Fruit fly (Drosophila melanogaster) whole organism, wandering third instar larva: ENCODE measurements around the gene Grip84.

ENCODE experiments used
- Abd-B ChIP-seq: fragments of >200 bp; optimal IDR thresholded peaks from 2 replicates; lab custom pipeline; 2017; ENCODE audit warnings: missing biosample characterization, missing genetic modification characterization
- CG32264 ChIP-seq: fragments of 200-800 bp; sonication (Bioruptor generic); optimal IDR thresholded peaks from 2 replicates; lab custom pipeline; 2016; ENCODE audit warnings: missing biosample characterization, missing genetic modification characterization
- CG9705 ChIP-seq: fragments of 200-800 bp; sonication (Bioruptor generic); optimal IDR thresholded peaks from 2 replicates; lab custom pipeline; 2018; ENCODE audit warnings: missing biosample characterization, mild to moderate bottlenecking, missing genetic modification characterization
- CrebA ChIP-seq: fragments of 200-800 bp; sonication (Bioruptor generic); optimal IDR thresholded peaks from 2 replicates; lab custom pipeline; 2016; ENCODE audit warnings: missing biosample characterization, mild to moderate bottlenecking, missing genetic modification characterization, borderline replicate concordance
- Dfd ChIP-seq: fragments of >200 bp; optimal IDR thresholded peaks from 2 replicates; lab custom pipeline; 2017; ENCODE audit warnings: missing biosample characterization, missing genetic modification characterization
- Dif ChIP-seq: fragments of 200-275, 200-300 bp; sonication (Bioruptor generic); optimal IDR thresholded peaks from 2 replicates; lab custom pipeline; 2018; ENCODE audit warnings: missing biosample characterization, missing genetic modification characterization; ENCODE audit not compliant: partially characterized antibody
- GATAd ChIP-seq: sonication (Bioruptor generic); optimal IDR thresholded peaks from 2 replicates; lab custom pipeline; 2016; ENCODE audit warnings: missing biosample characterization, missing genetic modification characterization
- HLH106 ChIP-seq: fragments of 200-800 bp; optimal IDR thresholded peaks from 3 replicates; lab custom pipeline; 2019; ENCODE audit warnings: missing biosample characterization, mild to moderate bottlenecking, missing genetic modification characterization, moderate library complexity
- Hnf4 ChIP-seq: fragments of 200-800 bp; sonication (Bioruptor generic); optimal IDR thresholded peaks from 2 replicates; lab custom pipeline; 2016; ENCODE audit warnings: missing biosample characterization, mild to moderate bottlenecking, missing genetic modification characterization
- Hr78 ChIP-seq: fragments of >200 bp; optimal IDR thresholded peaks from 2 replicates; lab custom pipeline; 2017; ENCODE audit warnings: missing biosample characterization, missing genetic modification characterization
- Hr83 ChIP-seq: fragments of 200-300 bp; sonication (Bioruptor generic); optimal IDR thresholded peaks from 2 replicates; lab custom pipeline; 2016; ENCODE audit warnings: missing biosample characterization, mild to moderate bottlenecking, missing genetic modification characterization, moderate library complexity; ENCODE audit not compliant: poor library complexity, severe bottlenecking
- Jra ChIP-seq: sonication (Bioruptor generic); optimal IDR thresholded peaks from 2 replicates; lab custom pipeline; 2016; ENCODE audit warnings: missing biosample characterization, missing genetic modification characterization
- Mio ChIP-seq: sonication (Bioruptor generic); optimal IDR thresholded peaks from 2 replicates; lab custom pipeline; 2016; ENCODE audit warnings: missing biosample characterization, missing genetic modification characterization
- Myc ChIP-seq: fragments of >200 bp; optimal IDR thresholded peaks from 2 replicates; lab custom pipeline; 2017
- N ChIP-seq: fragments of >200 bp; optimal IDR thresholded peaks from 2 replicates; lab custom pipeline; 2018; ENCODE audit warnings: missing biosample characterization, missing external identifiers, missing genetic modification characterization
- OdsH ChIP-seq: fragments of 200-800 bp; sonication (Bioruptor generic); optimal IDR thresholded peaks from 2 replicates; lab custom pipeline; 2016; ENCODE audit warnings: missing biosample characterization, mild to moderate bottlenecking, missing genetic modification characterization
- Rel ChIP-seq, 2 experiments: fragments of 200-800 bp; sonication (Bioruptor generic) in 1 of 2; optimal IDR thresholded peaks; 2 replicates in 1 of 2; 3 replicates in 1 of 2; lab custom pipeline; 2016 to 2019; ENCODE audit warnings: mild to moderate bottlenecking in 2 of 2, missing biosample characterization in 2 of 2, missing genetic modification characterization in 2 of 2, moderate library complexity in 1 of 2
- Sp1 ChIP-seq: fragments of 200-800 bp; sonication (Bioruptor generic); optimal IDR thresholded peaks from 3 replicates; lab custom pipeline; 2019; ENCODE audit warnings: missing biosample characterization, mild to moderate bottlenecking, missing genetic modification characterization, moderate library complexity
- Vsx2 ChIP-seq: fragments of 200-300, 225-300 bp; sonication (Bioruptor generic); optimal IDR thresholded peaks from 2 replicates; lab custom pipeline; 2018; ENCODE audit warnings: missing biosample characterization, missing genetic modification characterization; ENCODE audit not compliant: partially characterized antibody
- br ChIP-seq: fragments of 200-800 bp; sonication (Bioruptor generic); optimal IDR thresholded peaks from 2 replicates; lab custom pipeline; 2016; ENCODE audit warnings: missing biosample characterization, missing genetic modification characterization
- brk ChIP-seq: fragments of 200-800 bp; sonication (Bioruptor generic); optimal IDR thresholded peaks from 2 replicates; lab custom pipeline; 2016; ENCODE audit warnings: missing biosample characterization, mild to moderate bottlenecking, missing genetic modification characterization
- dl ChIP-seq, 2 experiments: fragments of 175-275, 200-275 bp in 1 of 2; fragments of 200-275 bp in 1 of 2; sonication (Bioruptor generic); optimal IDR thresholded peaks; lab custom pipeline; 2018; ENCODE audit warnings: mild to moderate bottlenecking in 2 of 2, missing biosample characterization in 2 of 2, missing genetic modification characterization in 2 of 2, moderate library complexity in 2 of 2; ENCODE audit not compliant: partially characterized antibody in 2 of 2, insufficient read depth in 1 of 2
- dmrt93B ChIP-seq: fragments of 200-800 bp; sonication (Bioruptor generic); optimal IDR thresholded peaks from 2 replicates; lab custom pipeline; 2018; ENCODE audit warnings: missing biosample characterization, mild to moderate bottlenecking, missing genetic modification characterization
- dsf ChIP-seq: sonication (Bioruptor generic); optimal IDR thresholded peaks from 2 replicates; lab custom pipeline; 2016; ENCODE audit warnings: missing biosample characterization, missing genetic modification characterization, borderline replicate concordance
- ey ChIP-seq: fragments of 200-800 bp; sonication (Bioruptor generic); optimal IDR thresholded peaks from 2 replicates; lab custom pipeline; 2016; ENCODE audit warnings: missing biosample characterization, missing genetic modification characterization
- foxo ChIP-seq, 2 experiments: fragments of 200-800 bp; sonication (Bioruptor generic); optimal IDR thresholded peaks; 2 replicates in 1 of 2; 3 replicates in 1 of 2; lab custom pipeline; 2016 to 2017; ENCODE audit warnings: missing biosample characterization in 2 of 2, missing genetic modification characterization in 2 of 2
- fru ChIP-seq: fragments of 200-800 bp; sonication (Bioruptor generic); optimal IDR thresholded peaks from 3 replicates; lab custom pipeline; 2016; ENCODE audit warnings: missing biosample characterization, mild to moderate bottlenecking, missing genetic modification characterization
- h ChIP-seq: fragments of 200-800 bp; sonication (Bioruptor generic); optimal IDR thresholded peaks from 3 replicates; lab custom pipeline; 2016; ENCODE audit warnings: missing biosample characterization, mild to moderate bottlenecking, missing genetic modification characterization
- lola ChIP-seq: fragments of >200 bp; optimal IDR thresholded peaks from 2 replicates; lab custom pipeline; 2017; ENCODE audit warnings: missing biosample characterization, missing genetic modification characterization
- pan ChIP-seq: fragments of >200 bp; optimal IDR thresholded peaks from 2 replicates; lab custom pipeline; 2017
- psq ChIP-seq: fragments of 200-800 bp; sonication (Bioruptor generic); optimal IDR thresholded peaks from 3 replicates; lab custom pipeline; 2017; ENCODE audit warnings: missing biosample characterization, mild to moderate bottlenecking, missing genetic modification characterization, moderate library complexity
- rgr ChIP-seq: fragments of 200-800 bp; sonication (Bioruptor generic); optimal IDR thresholded peaks from 3 replicates; lab custom pipeline; 2016; ENCODE audit warnings: missing biosample characterization, mild to moderate bottlenecking, missing genetic modification characterization
- sage ChIP-seq: fragments of 200-800 bp; sonication (Bioruptor generic); optimal IDR thresholded peaks from 2 replicates; lab custom pipeline; 2016; ENCODE audit warnings: missing biosample characterization, mild to moderate bottlenecking, missing genetic modification characterization
- sv ChIP-seq: fragments of 200-800 bp; sonication (Bioruptor generic); optimal IDR thresholded peaks from 3 replicates; lab custom pipeline; 2016; ENCODE audit warnings: missing biosample characterization, missing genetic modification characterization
- tai ChIP-seq: sonication (Bioruptor generic); optimal IDR thresholded peaks from 2 replicates; lab custom pipeline; 2016; ENCODE audit warnings: missing biosample characterization, missing genetic modification characterization
- usp ChIP-seq: fragments of >200 bp; optimal IDR thresholded peaks from 2 replicates; lab custom pipeline; 2017; ENCODE audit warnings: missing biosample characterization, missing genetic modification characterization
- woc ChIP-seq: sonication (Bioruptor generic); optimal IDR thresholded peaks from 2 replicates; lab custom pipeline; 2016; ENCODE audit warnings: missing biosample characterization, mild to moderate bottlenecking, missing genetic modification characterization

Grip84 gene

dm6 chrX:19606971-19607370, 41.4 kb upstream of the Grip84 start:
- no peak for TF ChIP-seq Rel (GFP tag; optimal IDR thresholded peaks at IDR 0.05; lab: Kevin White, UChicago)
- no peak for TF ChIP-seq Rel (tag; optimal IDR thresholded peaks at IDR 0.05; lab: Kevin White, UChicago)
- TF ChIP-seq br (GFP tag; lab: Kevin White, UChicago): no peak
- TF ChIP-seq Dfd (GFP tag; lab: Kevin White, UChicago): no peak
- TF ChIP-seq dl (GFP tag; optimal IDR thresholded peaks at IDR 0.05; lab: Kevin White, UChicago; ENCODE audit: insufficient read depth in 1 of 2, partially characterized antibody in 2 of 2): no peak
- TF ChIP-seq psq (GFP tag; lab: Kevin White, UChicago): no peak

- TF ChIP-seq dmrt93B (GFP tag; lab: Kevin White, UChicago) (no peak), Hr78 (GFP tag; lab: Kevin White, UChicago) (no peak), OdsH (GFP tag; lab: Kevin White, UChicago) (no peak), dsf (GFP tag; lab: Kevin White, UChicago) (no peak), dl (GFP tag; optimal IDR thresholded peaks at IDR 0.05; lab: Kevin White, UChicago; ENCODE audit: insufficient read depth in 1 of 2, partially characterized antibody in 2 of 2) (no peak), N (no peak), Vsx2 (GFP tag; lab: Kevin White, UChicago) (no peak), foxo (GFP tag; optimal IDR thresholded peaks at IDR 0.05; lab: Kevin White, UChicago) (no peak), Abd-B (GFP tag; lab: Kevin White, UChicago) (no peak), GATAd (GFP tag; lab: Kevin White, UChicago) (no peak), woc (GFP tag; lab: Kevin White, UChicago) (no peak), rgr (no peak), fru (no peak), psq (GFP tag; lab: Kevin White, UChicago) (no peak), CrebA (GFP tag; lab: Kevin White, UChicago) (no peak), CG9705 (GFP tag; lab: Kevin White, UChicago) (no peak), HLH106 (no peak), Hnf4 (GFP tag; lab: Kevin White, UChicago) (no peak), Rel (GFP tag; optimal IDR thresholded peaks at IDR 0.05; lab: Kevin White, UChicago) (no peak), Rel (tag; optimal IDR thresholded peaks at IDR 0.05; lab: Kevin White, UChicago) (no peak), sv (GFP tag; lab: Kevin White, UChicago) (no peak)
These were observed 41.0 kb upstream of the Grip84 start for dm6 chrX:19606558-19606957.

DNA sequence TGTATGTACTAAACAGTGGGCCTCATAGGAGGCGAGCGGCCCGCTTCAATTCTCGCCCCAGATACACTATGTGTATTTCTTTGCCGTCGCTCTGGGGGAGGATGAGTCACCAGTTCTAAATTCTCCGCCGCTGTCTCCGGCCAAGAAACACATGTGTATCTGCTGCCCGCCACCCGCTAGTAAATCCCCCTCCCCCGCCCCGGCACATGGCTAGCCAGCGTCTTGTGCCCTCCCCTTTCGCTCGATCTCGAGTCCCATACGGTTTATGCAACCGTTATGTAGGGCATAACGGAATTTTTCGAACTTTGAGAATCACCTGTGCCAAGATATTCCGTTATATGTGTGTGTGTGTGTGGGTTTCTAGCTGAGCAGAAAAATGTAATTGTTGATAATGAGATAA, 40.4 kb upstream of the Grip84 start:
- TF ChIP-seq woc (GFP tag; lab: Kevin White, UChicago): no peak
- TF ChIP-seq dmrt93B (GFP tag; lab: Kevin White, UChicago): no peak
- TF ChIP-seq Jra (GFP tag; lab: Kevin White, UChicago): no peak
- TF ChIP-seq CrebA (GFP tag; lab: Kevin White, UChicago): no peak
- TF ChIP-seq CG32264 (GFP tag; lab: Kevin White, UChicago): no peak
- no peak for TF ChIP-seq OdsH (GFP tag; lab: Kevin White, UChicago)
- TF ChIP-seq CG9705 (GFP tag; lab: Kevin White, UChicago): no peak
- no peak for TF ChIP-seq Dif (GFP tag; lab: Kevin White, UChicago)
- no peak for TF ChIP-seq Hr83 (GFP tag; lab: Kevin White, UChicago)
- TF ChIP-seq Rel (GFP tag; optimal IDR thresholded peaks at IDR 0.05; lab: Kevin White, UChicago): no peak
- no peak for TF ChIP-seq Rel (tag; optimal IDR thresholded peaks at IDR 0.05; lab: Kevin White, UChicago)
- no peak for TF ChIP-seq ey (GFP tag; lab: Kevin White, UChicago)
- TF ChIP-seq rgr: no peak
- TF ChIP-seq Hr78 (GFP tag; lab: Kevin White, UChicago): no peak
- TF ChIP-seq Myc (lab: Kevin White, UChicago): no peak
- no peak for TF ChIP-seq lola (GFP tag; lab: Kevin White, UChicago)
- no peak for TF ChIP-seq brk (GFP tag; lab: Kevin White, UChicago)
- no peak for TF ChIP-seq GATAd (GFP tag; lab: Kevin White, UChicago)
- no peak for TF ChIP-seq sage
- no peak for TF ChIP-seq Hnf4 (GFP tag; lab: Kevin White, UChicago)
- no peak for TF ChIP-seq Mio (GFP tag; lab: Kevin White, UChicago)

dm6 chrX:19604997-19605396, 39.4 kb upstream of the Grip84 start, which contains the start of gene CG14207:
Gene CG14207, plus strand, starts transcription at chrX:19605199.
- TF ChIP-seq Rel (GFP tag; optimal IDR thresholded peaks at IDR 0.05; lab: Kevin White, UChicago): no peak
- TF ChIP-seq Rel (tag; optimal IDR thresholded peaks at IDR 0.05; lab: Kevin White, UChicago): peak; percentile 60
- TF ChIP-seq pan (lab: Kevin White, UChicago): no peak
- TF ChIP-seq OdsH (GFP tag; lab: Kevin White, UChicago): peak; percentile 35
- TF ChIP-seq Myc (lab: Kevin White, UChicago): no peak
- TF ChIP-seq usp (GFP tag; lab: Kevin White, UChicago): no peak
- peak; percentile 37 for TF ChIP-seq Sp1 (GFP tag; lab: Kevin White, UChicago)
- TF ChIP-seq sv (GFP tag; lab: Kevin White, UChicago): no peak
- peak in 1 of 2 experiments; percentile 21 for TF ChIP-seq dl (GFP tag; optimal IDR thresholded peaks at IDR 0.05; lab: Kevin White, UChicago; ENCODE audit: insufficient read depth in 1 of 2, partially characterized antibody in 2 of 2)
- no peak for TF ChIP-seq Hr78 (GFP tag; lab: Kevin White, UChicago)
- TF ChIP-seq lola (GFP tag; lab: Kevin White, UChicago): no peak
- no peak for TF ChIP-seq brk (GFP tag; lab: Kevin White, UChicago)
- no peak for TF ChIP-seq Dfd (GFP tag; lab: Kevin White, UChicago)
- no peak for TF ChIP-seq dmrt93B (GFP tag; lab: Kevin White, UChicago)
- TF ChIP-seq fru: peak; percentile 38
- peak; percentile 52 for TF ChIP-seq h (GFP tag; lab: Kevin White, UChicago)
- peak; percentile 63 for TF ChIP-seq Hnf4 (GFP tag; lab: Kevin White, UChicago)
- no peak for TF ChIP-seq Vsx2 (GFP tag; lab: Kevin White, UChicago)
- no peak for TF ChIP-seq Mio (GFP tag; lab: Kevin White, UChicago)
- TF ChIP-seq N: no peak
- peak; percentile 11 for TF ChIP-seq Dif (GFP tag; lab: Kevin White, UChicago)
- no peak for TF ChIP-seq sage
- TF ChIP-seq tai: no peak
- peak in 1 of 2 experiments; percentile 25 for TF ChIP-seq foxo (GFP tag; optimal IDR thresholded peaks at IDR 0.05; lab: Kevin White, UChicago)
- TF ChIP-seq HLH106: no peak
- TF ChIP-seq ey (GFP tag; lab: Kevin White, UChicago): no peak
- peak; percentile 43 for TF ChIP-seq psq (GFP tag; lab: Kevin White, UChicago)
- no peak for TF ChIP-seq woc (GFP tag; lab: Kevin White, UChicago)
- no peak for TF ChIP-seq CrebA (GFP tag; lab: Kevin White, UChicago)
